Fruit fly (Drosophila melanogaster): ENCODE measurements around the gene CG31869.

DNA sequence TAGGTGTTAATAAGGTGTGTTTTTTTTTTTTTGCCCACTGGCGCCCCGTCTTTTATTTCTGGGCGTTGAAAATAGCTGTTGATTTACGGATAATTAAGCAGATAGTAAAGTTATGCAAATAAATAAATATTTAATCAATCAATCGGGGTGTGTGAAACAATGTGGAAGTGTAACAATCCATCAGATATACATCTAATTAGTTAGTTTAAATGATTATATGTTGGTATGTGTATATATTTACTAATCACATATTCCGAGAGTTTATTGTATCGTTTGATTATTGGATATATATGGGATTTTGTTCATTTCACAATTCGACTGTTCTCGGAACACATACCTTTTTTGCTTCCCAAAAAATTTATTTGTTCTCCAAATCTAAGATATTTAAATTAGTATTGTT is 11.0 kb downstream of the CG31869 start, which contains the start of gene CG31870:
- no peak for TF ChIP-seq br (GFP tag; optimal IDR thresholded peaks at IDR 0.05)
- no peak for TF ChIP-seq h (GFP tag; optimal IDR thresholded peaks at IDR 0.05)
- no peak for TF ChIP-seq sv (GFP tag; optimal IDR thresholded peaks at IDR 0.05)
- TF ChIP-seq Abd-B (GFP tag; optimal IDR thresholded peaks at IDR 0.05), result no peak
- no peak for TF ChIP-seq Vsx2 (GFP tag; optimal IDR thresholded peaks at IDR 0.05; ENCODE audit: partially characterized antibody)
- TF ChIP-seq Myc (optimal IDR thresholded peaks at IDR 0.05), result no peak
- no peak for TF ChIP-seq Hr78 (GFP tag; optimal IDR thresholded peaks at IDR 0.05)
- no peak for TF ChIP-seq OdsH (GFP tag; optimal IDR thresholded peaks at IDR 0.05)
- TF ChIP-seq Mio (GFP tag; optimal IDR thresholded peaks at IDR 0.05), result no peak
- TF ChIP-seq pan (optimal IDR thresholded peaks at IDR 0.05), result no peak
- no peak for TF ChIP-seq N (GFP tag; optimal IDR thresholded peaks at IDR 0.05)
- TF ChIP-seq Rel (GFP tag; optimal IDR thresholded peaks at IDR 0.05), result no peak
- no peak for TF ChIP-seq Rel (tag; optimal IDR thresholded peaks at IDR 0.05)
- no peak for TF ChIP-seq Jra (GFP tag; optimal IDR thresholded peaks at IDR 0.05)
- no peak for TF ChIP-seq usp (GFP tag; optimal IDR thresholded peaks at IDR 0.05)

Data from whole organism, wandering third instar larva.